Worm (Caenorhabditis elegans) whole organism, mixed stage, embryonic: ENCODE results near the gene H02F09.2.
A peak's percentile ranks its signal among the peaks of the same experiment; 100 is the strongest.

ENCODE experiments used
- M03D4.4 ChIP-seq: sonication (generic microtip); optimal IDR thresholded peaks from 2 replicates; lab custom pipeline; 2017; ENCODE audit warnings: mild to moderate bottlenecking, missing genetic modification characterization, missing compliant biosample characterization
- bed-3 ChIP-seq: fragments of 200-800 bp; sonication (Bioruptor generic); optimal IDR thresholded peaks from 3 replicates; lab custom pipeline; 2018; ENCODE audit warnings: mild to moderate bottlenecking, missing genetic modification characterization, moderate library complexity, missing compliant biosample characterization
- blmp-1 ChIP-seq: fragments of 150-350 bp; optimal IDR thresholded peaks from 2 replicates; lab custom pipeline; 2014; ENCODE audit warnings: missing biosample characterization, missing genetic modification characterization
- ceh-39 ChIP-seq: fragments of 150-350 bp; optimal IDR thresholded peaks from 2 replicates; lab custom pipeline; 2014; ENCODE audit warnings: missing biosample characterization, missing genetic modification characterization
- ceh-43 ChIP-seq: fragments of 200-800 bp; sonication (Bioruptor generic); optimal IDR thresholded peaks from 2 replicates; lab custom pipeline; 2018; ENCODE audit warnings: mild to moderate bottlenecking, missing genetic modification characterization, moderate library complexity, missing compliant biosample characterization
- ceh-83 ChIP-seq: fragments of 200-800 bp; sonication (Bioruptor generic); optimal IDR thresholded peaks from 2 replicates; lab custom pipeline; 2018; ENCODE audit warnings: mild to moderate bottlenecking, missing genetic modification characterization, missing compliant biosample characterization
- ces-1 ChIP-seq: fragments of 150-350 bp; optimal IDR thresholded peaks from 2 replicates; lab custom pipeline; 2014; ENCODE audit warnings: missing biosample characterization, missing genetic modification reagents, missing genetic modification characterization
- cnd-1 ChIP-seq: fragments of 200-800 bp; sonication (Bioruptor generic); optimal IDR thresholded peaks from 2 replicates; lab custom pipeline; 2018; ENCODE audit warnings: mild to moderate bottlenecking, missing genetic modification characterization, missing compliant biosample characterization
- elt-1 ChIP-seq: sonication (generic microtip); optimal IDR thresholded peaks from 2 replicates; lab custom pipeline; 2017; ENCODE audit warnings: missing genetic modification characterization, mild to moderate bottlenecking, missing compliant biosample characterization, antibody characterized with exemption, moderate library complexity, borderline replicate concordance; ENCODE audit not compliant: insufficient read depth
- elt-3 ChIP-seq: fragments of 150-350 bp; optimal IDR thresholded peaks from 2 replicates; lab custom pipeline; 2014; ENCODE audit warnings: missing biosample characterization, missing genetic modification characterization
- flh-1 ChIP-seq: fragments of 200-800 bp; sonication (Bioruptor generic); optimal IDR thresholded peaks from 2 replicates; lab custom pipeline; 2018; ENCODE audit warnings: mild to moderate bottlenecking, missing genetic modification characterization, moderate library complexity, missing compliant biosample characterization
- ham-2 ChIP-seq: fragments of 200-800 bp; sonication (Bioruptor generic); optimal IDR thresholded peaks from 2 replicates; lab custom pipeline; 2018; ENCODE audit warnings: mild to moderate bottlenecking, missing genetic modification characterization, missing compliant biosample characterization
- hlh-1 ChIP-seq: fragments of 150-350 bp; optimal IDR thresholded peaks from 2 replicates; lab custom pipeline; 2014; ENCODE audit warnings: missing biosample characterization, missing genetic modification reagents, missing genetic modification characterization
- lin-13 ChIP-seq: fragments of 150-350 bp; optimal IDR thresholded peaks from 2 replicates; lab custom pipeline; 2014; ENCODE audit warnings: missing biosample characterization, missing genetic modification characterization
- lin-32 ChIP-seq: fragments of 200-800 bp; sonication (Bioruptor generic); optimal IDR thresholded peaks from 2 replicates; lab custom pipeline; 2018; ENCODE audit warnings: mild to moderate bottlenecking, missing genetic modification characterization, missing compliant biosample characterization
- lsy-2 ChIP-seq: fragments of 150-350 bp; optimal IDR thresholded peaks from 2 replicates; lab custom pipeline; 2014; ENCODE audit warnings: missing biosample characterization, missing genetic modification characterization
- mab-5 ChIP-seq: fragments of 150-350 bp; optimal IDR thresholded peaks from 2 replicates; lab custom pipeline; 2014; ENCODE audit warnings: missing biosample characterization, missing genetic modification characterization
- mep-1 ChIP-seq: fragments of 150-350 bp; optimal IDR thresholded peaks from 2 replicates; lab custom pipeline; 2017; ENCODE audit warnings: missing biosample characterization, missing genetic modification reagents, missing genetic modification characterization, inconsistent platforms
- mls-2 ChIP-seq: sonication (generic microtip); optimal IDR thresholded peaks from 2 replicates; lab custom pipeline; 2016; ENCODE audit warnings: mild to moderate bottlenecking, missing genetic modification characterization, moderate library complexity, missing compliant biosample characterization
- nhr-12 ChIP-seq: fragments of 150-350 bp; optimal IDR thresholded peaks from 2 replicates; lab custom pipeline; 2014; ENCODE audit warnings: missing biosample characterization, missing genetic modification characterization
- nhr-2 ChIP-seq: fragments of 150-350 bp; optimal IDR thresholded peaks from 2 replicates; lab custom pipeline; 2014; ENCODE audit warnings: missing biosample characterization, missing genetic modification characterization
- nhr-237 ChIP-seq: fragments of 150-350 bp; optimal IDR thresholded peaks from 2 replicates; lab custom pipeline; 2014; ENCODE audit warnings: missing biosample characterization, missing genetic modification characterization
- nhr-28 ChIP-seq: fragments of 150-350 bp; optimal IDR thresholded peaks from 2 replicates; lab custom pipeline; 2014; ENCODE audit warnings: missing biosample characterization, missing genetic modification characterization
- nhr-76 ChIP-seq: sonication (generic microtip); optimal IDR thresholded peaks from 2 replicates; lab custom pipeline; 2017; ENCODE audit warnings: missing biosample characterization, missing genetic modification characterization
- sem-2 ChIP-seq: fragments of 200-800 bp; sonication (Bioruptor generic); optimal IDR thresholded peaks from 2 replicates; lab custom pipeline; 2018; ENCODE audit warnings: mild to moderate bottlenecking, missing genetic modification characterization, missing compliant biosample characterization
- snpc-4 ChIP-seq: fragments of 150-350 bp; optimal IDR thresholded peaks from 2 replicates; lab custom pipeline; 2014; ENCODE audit warnings: missing biosample characterization, missing genetic modification characterization
- sptf-1 ChIP-seq: sonication (generic microtip); optimal IDR thresholded peaks from 2 replicates; lab custom pipeline; 2017; ENCODE audit warnings: mild to moderate bottlenecking, missing genetic modification characterization, moderate library complexity, missing compliant biosample characterization
- tbx-8 ChIP-seq: fragments of 200-800 bp; sonication (Bioruptor generic); optimal IDR thresholded peaks from 2 replicates; lab custom pipeline; 2018; ENCODE audit warnings: mild to moderate bottlenecking, missing genetic modification characterization, moderate library complexity, missing compliant biosample characterization
- unc-120 ChIP-seq: sonication (generic microtip); optimal IDR thresholded peaks from 2 replicates; lab custom pipeline; 2017; ENCODE audit warnings: missing genetic modification characterization, missing compliant biosample characterization; ENCODE audit not compliant: poor library complexity, severe bottlenecking
- unc-39 ChIP-seq: fragments of 150-350 bp; optimal IDR thresholded peaks from 2 replicates; lab custom pipeline; 2014; ENCODE audit warnings: missing biosample characterization, missing genetic modification characterization
- unc-62 ChIP-seq: fragments of 150-350 bp; optimal IDR thresholded peaks from 2 replicates; lab custom pipeline; 2014; ENCODE audit warnings: missing biosample characterization, missing genetic modification reagents, missing genetic modification characterization
- ztf-11 ChIP-seq: fragments of 150-350 bp; optimal IDR thresholded peaks from 2 replicates; lab custom pipeline; 2014; ENCODE audit warnings: missing biosample characterization, missing genetic modification characterization

Gene H02F09.2

ce11 chrX:1571949-1572348 is at the start of gene H02F09.2:
Gene H02F09.2 (plus strand): TSS chrX:1572249.
- TF ChIP-seq ceh-43 (GFP tag; lab: Kevin White, UChicago) (no peak), ham-2 (no peak), elt-3 (tag; lab: Kevin White, UChicago) (no peak), ztf-11 (tag; lab: Kevin White, UChicago) (no peak), snpc-4 (no peak), ces-1 (GFP tag; lab: Kevin White, UChicago) (no peak), unc-62 (GFP tag; lab: Kevin White, UChicago) (no peak), lin-32 (GFP tag; lab: Kevin White, UChicago) (no peak), M03D4.4 (tag; lab: Kevin White, UChicago) (no peak), ceh-39 (tag; lab: Kevin White, UChicago) (no peak)
- TF ChIP-seq, all 35 proteins: peak for 0

- TF ChIP-seq ces-1 (GFP tag; lab: Kevin White, UChicago), result peak; percentile 74
- no peak for TF ChIP-seq elt-1 (tag; lab: Kevin White, UChicago)
- TF ChIP-seq hlh-1, result peak; percentile 47
- TF ChIP-seq M03D4.4 (tag; lab: Kevin White, UChicago), result no peak
- TF ChIP-seq lin-32 (GFP tag; lab: Kevin White, UChicago), result no peak
- TF ChIP-seq nhr-28 (tag; lab: Kevin White, UChicago), result no peak
Observed at ce11 chrX:1523272-1523671, 48.8 kb upstream of the H02F09.2 start.

- TF ChIP-seq mls-2 (peak; percentile 56), lsy-2 (tag; lab: Kevin White, UChicago) (no peak), sptf-1 (tag; lab: Kevin White, UChicago) (no peak), unc-62 (GFP tag; lab: Kevin White, UChicago) (peak; percentile 74), unc-39 (tag; lab: Kevin White, UChicago) (no peak), hlh-1 (peak; percentile 45), cnd-1 (tag; lab: Kevin White, UChicago) (peak; percentile 61), ces-1 (GFP tag; lab: Kevin White, UChicago) (peak; percentile 77), unc-120 (tag; lab: Kevin White, UChicago) (peak; percentile 78), mep-1 (tag; lab: Kevin White, UChicago) (peak; percentile 45), elt-1 (tag; lab: Kevin White, UChicago) (no peak), lin-32 (GFP tag; lab: Kevin White, UChicago) (peak; percentile 77), ham-2 (peak; percentile 77), M03D4.4 (tag; lab: Kevin White, UChicago) (peak; percentile 13)
Observed at ce11 chrX:1524559-1524958, 47.5 kb upstream of the H02F09.2 start.

ce11 chrX:1525511-1526172 is 46.4 kb upstream of the H02F09.2 start:
- no peak for TF ChIP-seq nhr-12 (tag; lab: Kevin White, UChicago)
- no peak for TF ChIP-seq M03D4.4 (tag; lab: Kevin White, UChicago)
- no peak for TF ChIP-seq unc-62 (GFP tag; lab: Kevin White, UChicago)
- TF ChIP-seq nhr-76 (tag; lab: Kevin White, UChicago), result no peak
- no peak for TF ChIP-seq tbx-8 (GFP tag; lab: Kevin White, UChicago)
- no peak for TF ChIP-seq unc-39 (tag; lab: Kevin White, UChicago)
- TF ChIP-seq bed-3, result no peak
- no peak for TF ChIP-seq nhr-2 (tag; lab: Kevin White, UChicago)
- no peak for TF ChIP-seq cnd-1 (tag; lab: Kevin White, UChicago)

- no peak for TF ChIP-seq lin-32 (GFP tag; lab: Kevin White, UChicago)
- peak; percentile 24 for TF ChIP-seq elt-1 (tag; lab: Kevin White, UChicago)
- peak; percentile 4 for TF ChIP-seq ham-2
- no peak for TF ChIP-seq hlh-1
- TF ChIP-seq lin-13, result no peak
Observed at ce11 chrX:1527338-1527737, 44.7 kb upstream of the H02F09.2 start.

ce11 chrX:1528107-1528506 is 43.9 kb upstream of the H02F09.2 start:
- TF ChIP-seq lin-32 (GFP tag; lab: Kevin White, UChicago) (no peak), bed-3 (no peak), sem-2 (GFP tag; lab: Kevin White, UChicago) (no peak), mab-5 (tag; lab: Kevin White, UChicago) (no peak), elt-3 (tag; lab: Kevin White, UChicago) (no peak), cnd-1 (tag; lab: Kevin White, UChicago) (no peak), hlh-1 (no peak), ces-1 (GFP tag; lab: Kevin White, UChicago) (no peak), blmp-1 (tag; lab: Kevin White, UChicago) (no peak), nhr-237 (tag; lab: Kevin White, UChicago) (no peak), mep-1 (tag; lab: Kevin White, UChicago) (no peak), ham-2 (no peak), ceh-43 (GFP tag; lab: Kevin White, UChicago) (no peak), flh-1 (GFP tag; lab: Kevin White, UChicago) (no peak), ceh-83 (GFP tag; lab: Kevin White, UChicago) (no peak), unc-120 (tag; lab: Kevin White, UChicago) (no peak), M03D4.4 (tag; lab: Kevin White, UChicago) (no peak), snpc-4 (no peak)
